Worm (Caenorhabditis elegans): ENCODE measurements around the gene srb-1.

DNA sequence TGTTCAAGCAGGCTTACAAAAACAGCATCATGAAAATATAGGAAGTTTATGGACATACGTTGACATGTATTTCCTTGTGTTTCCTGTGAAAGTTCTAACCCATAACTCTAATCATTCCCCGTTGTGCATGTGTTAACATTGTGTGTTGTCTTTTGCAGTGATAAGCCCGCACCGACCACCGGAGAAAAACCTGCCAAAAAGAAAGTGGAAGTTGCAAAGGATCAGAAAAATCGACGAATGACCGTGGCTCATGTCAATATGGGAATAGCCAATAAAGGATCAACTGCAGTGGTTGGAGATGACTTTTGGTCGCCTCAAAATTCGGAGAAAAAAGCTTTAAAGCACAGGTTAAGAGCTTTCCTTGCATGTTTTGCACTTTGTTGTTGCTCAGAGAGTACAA is 34.5 kb upstream of the srb-1 start:
- no peak for TF ChIP-seq lsy-2 (tag; optimal IDR thresholded peaks at IDR 0.05)
- no peak for TF ChIP-seq nhr-76 (tag; optimal IDR thresholded peaks at IDR 0.05)
- no peak for TF ChIP-seq pha-4 (tag; optimal IDR thresholded peaks at IDR 0.05)
- TF ChIP-seq nhr-2 (tag; optimal IDR thresholded peaks at IDR 0.05) = no peak
- TF ChIP-seq nhr-237 (tag; optimal IDR thresholded peaks at IDR 0.05) = no peak
- no peak for TF ChIP-seq mab-5 (tag; optimal IDR thresholded peaks at IDR 0.05)

Measured in whole organism, mixed stage, embryonic.